Worm (Caenorhabditis elegans): ENCODE data around the gene daf-4.

The daf-4 gene

DNA sequence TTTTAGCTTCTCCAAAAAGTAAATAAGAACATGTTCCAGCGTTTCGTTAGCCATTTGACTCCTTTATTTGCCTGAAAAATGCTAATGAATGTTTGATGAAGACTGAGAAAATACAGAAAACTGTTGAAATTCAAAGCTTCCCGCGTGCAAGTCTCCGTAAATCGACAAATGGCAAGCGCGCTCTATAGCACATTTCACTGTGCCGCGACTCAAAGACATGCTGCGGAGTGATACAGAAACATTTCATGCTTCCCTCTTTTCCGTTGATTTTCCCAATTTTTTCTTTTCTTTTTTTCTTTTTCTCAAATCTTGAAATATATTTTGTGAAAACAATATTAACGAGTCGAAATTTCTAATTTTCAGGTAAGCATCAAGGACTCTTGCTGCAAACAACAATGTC is 54.0 kb downstream of the daf-4 start, which contains the start of the genes ska-3 and rps-12 (continued):
- TF ChIP-seq madf-3 (GFP tag; IDR thresholded peaks at IDR 0.05) (peak; percentile 96), B0019.2 (GFP tag; conservative IDR thresholded peaks at IDR 0.05) (peak; percentile 81), pha-4 (tag; optimal IDR thresholded peaks at IDR 0.05) (peak; percentile 99), athp-1 (tag; optimal IDR thresholded peaks at IDR 0.05) (peak; percentile 93), F49E8.2 (tag; optimal IDR thresholded peaks at IDR 0.05; ENCODE audit: insufficient read depth) (peak; percentile 93), dpff-1 (tag; optimal IDR thresholded peaks at IDR 0.05) (no peak), fkh-3 (tag; optimal IDR thresholded peaks at IDR 0.05) (no peak), lsl-1 (GFP tag; optimal IDR thresholded peaks at IDR 0.05) (peak; percentile 82), hmg-20 (GFP tag; IDR thresholded peaks at IDR 0.05) (peak; percentile 82), nfya-2 (GFP tag; IDR thresholded peaks at IDR 0.05) (no peak), nhr-120 (GFP tag; IDR thresholded peaks at IDR 0.05) (no peak)

DNA sequence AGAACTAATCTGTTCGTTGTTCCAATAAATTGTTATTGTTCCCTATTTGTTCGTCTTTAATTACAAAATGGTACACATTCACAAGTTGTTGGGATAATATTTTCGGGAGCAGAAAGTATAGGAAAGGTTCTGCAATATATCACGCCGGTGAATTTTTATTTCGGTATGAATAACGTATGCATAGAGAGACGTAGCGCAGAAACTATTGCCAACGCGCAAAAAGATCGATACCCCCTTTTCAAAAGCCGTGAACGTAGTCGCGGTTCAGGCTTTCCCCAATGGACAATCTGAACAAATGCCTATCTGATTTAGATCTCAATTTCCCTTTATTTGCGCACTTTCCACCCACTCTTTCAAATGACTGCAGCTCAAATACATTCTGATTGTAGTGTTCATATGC is 55.2 kb downstream of the daf-4 start, which contains the start of gene pst-2:
pst-2 (plus strand) TSS at position 293 of the 400 bp plus-strand sequence.
- no peak for TF ChIP-seq repo-1 (tag; optimal IDR thresholded peaks at IDR 0.05)
- no peak for TF ChIP-seq ccch-3 (GFP tag; optimal IDR thresholded peaks at IDR 0.05)
- TF ChIP-seq hrde-1 (tag; optimal IDR thresholded peaks at IDR 0.05; ENCODE audit: borderline replicate concordance), result peak; percentile 74
- no peak for TF ChIP-seq athp-1 (tag; optimal IDR thresholded peaks at IDR 0.05)
- TF ChIP-seq ztf-28 (GFP tag; IDR thresholded peaks at IDR 0.05), result no peak
- TF ChIP-seq let-607 (tag; optimal IDR thresholded peaks at IDR 0.05), result no peak
- no peak for TF ChIP-seq hlh-12 (tag; optimal IDR thresholded peaks at IDR 0.05)
- TF ChIP-seq mel-28 (tag; optimal IDR thresholded peaks at IDR 0.05; ENCODE audit: borderline replicate concordance), result no peak
- no peak for TF ChIP-seq dox-1 (GFP tag; IDR thresholded peaks at IDR 0.05)
- TF ChIP-seq tbp1 (GFP tag; optimal IDR thresholded peaks at IDR 0.05), result no peak
- peak; percentile 14; the same call in 1 of the 2 replicates for TF ChIP-seq B0336.3 (GFP tag; IDR thresholded peaks at IDR 0.05)
- TF ChIP-seq snpc-1.1 (tag; optimal IDR thresholded peaks at IDR 0.05; ENCODE audit: insufficient read depth), result peak; percentile 13
- no peak for TF ChIP-seq bed-1 (GFP tag; IDR thresholded peaks at IDR 0.05)
- peak; percentile 37; the same call in 1 of the 2 replicates for TF ChIP-seq attf-6 (GFP tag; IDR thresholded peaks at IDR 0.05)
- no peak for TF ChIP-seq snpc-4 (GFP tag; optimal IDR thresholded peaks at IDR 0.05)
- no peak for TF ChIP-seq snpc-4 (tag; optimal IDR thresholded peaks at IDR 0.05)
- no peak for TF ChIP-seq B0261.1 (tag; optimal IDR thresholded peaks at IDR 0.05)
- TF ChIP-seq C06A6.2 (GFP tag; conservative IDR thresholded peaks at IDR 0.05), result no peak
- no peak for TF ChIP-seq ceh-91 (GFP tag; IDR thresholded peaks at IDR 0.05)
- TF ChIP-seq nfya-1 (tag; optimal IDR thresholded peaks at IDR 0.05; ENCODE audit: borderline replicate concordance, insufficient read depth), result no peak
- peak; percentile 27 for TF ChIP-seq tlf-1 (GFP tag; optimal IDR thresholded peaks at IDR 0.05)
- TF ChIP-seq unc-130 (GFP tag; optimal IDR thresholded peaks at IDR 0.05), result peak; percentile 1
- TF ChIP-seq F52B5.7 (tag; optimal IDR thresholded peaks at IDR 0.05), result no peak
- peak; percentile 66; the same call in 1 of the 2 replicates for TF ChIP-seq madf-6 (GFP tag; IDR thresholded peaks at IDR 0.05)
- TF ChIP-seq lin-26 (GFP tag; IDR thresholded peaks at IDR 0.05), result no peak
- no peak for TF ChIP-seq ceh-100 (GFP tag; IDR thresholded peaks at IDR 0.05)
- TF ChIP-seq mxl-1 (tag; optimal IDR thresholded peaks at IDR 0.05), result no peak
- TF ChIP-seq attf-5 (GFP tag; optimal IDR thresholded peaks at IDR 0.05), result no peak
- no peak for TF ChIP-seq T26A5.8 (tag; optimal IDR thresholded peaks at IDR 0.05)
- TF ChIP-seq snpc-3.4 (tag; optimal IDR thresholded peaks at IDR 0.05), result peak; percentile 70
- no peak for TF ChIP-seq ztf-3 (GFP tag; optimal IDR thresholded peaks at IDR 0.05)
- TF ChIP-seq dpl-1 (GFP tag; optimal IDR thresholded peaks at IDR 0.05), result no peak
- TF ChIP-seq pha-4 (tag; optimal IDR thresholded peaks at IDR 0.05), result no peak
- peak; percentile 12; the same call in 1 of the 2 replicates for TF ChIP-seq ztf-25 (GFP tag; IDR thresholded peaks at IDR 0.05)
- TF ChIP-seq F10E7.11 (tag; optimal IDR thresholded peaks at IDR 0.05), result no peak
- no peak for TF ChIP-seq madf-3 (GFP tag; IDR thresholded peaks at IDR 0.05)
- TF ChIP-seq ceh-27 (GFP tag; optimal IDR thresholded peaks at IDR 0.05), result no peak
- TF ChIP-seq aptf-3 (GFP tag; IDR thresholded peaks at IDR 0.05), result no peak
- TF ChIP-seq ama-1 (optimal IDR thresholded peaks at IDR 0.05), result no peak
- peak in 1 of 2 experiments; percentile 37 for TF ChIP-seq ama-1 (GFP tag; optimal IDR thresholded peaks at IDR 0.05)

Measured in whole organism, young adult.